Fruit fly (Drosophila melanogaster): Measurements from ENCODE around the gene CG7730.

- TF ChIP-seq EcR (GFP tag; optimal IDR thresholded peaks at IDR 0.05) (peak; percentile 29), CG14655 (GFP tag; optimal IDR thresholded peaks at IDR 0.05) (no peak), Ets98B (GFP tag; IDR thresholded peaks at IDR 0.05) (peak; percentile 64)
Measured at dm6 chr3L:16989169-16989568, 38.1 kb upstream of the CG7730 start.
